Worm (Caenorhabditis elegans) whole organism, young adult: ENCODE measurements around the gene Y44A6C.1.

Experiments
- C17E4.6 ChIP-seq: fragments of 200-800 bp; sonication (Bioruptor generic); IDR thresholded peaks from 2 replicates; pipeline ENCODE4 v1.3.6; 2022; ENCODE audit warnings: missing genetic modification reagents, missing genetic modification characterization, missing compliant biosample characterization
- D2030.7 ChIP-seq: fragments of 200-800 bp; sonication (Bioruptor generic); IDR thresholded peaks from 2 replicates; pipeline ENCODE4 v1.3.6; 2022; ENCODE audit warnings: missing genetic modification reagents, missing genetic modification characterization, missing compliant biosample characterization
- F22D6.2 ChIP-seq: sonication (generic microtip); optimal IDR thresholded peaks from 2 replicates; lab custom pipeline; 2016; ENCODE audit warnings: mild to moderate bottlenecking, missing genetic modification characterization, missing compliant biosample characterization
- F37B4.10 ChIP-seq: fragments of 200-800 bp; sonication (Bioruptor generic); IDR thresholded peaks from 2 replicates; pipeline ENCODE4 v1.3.6; 2022; ENCODE audit warnings: missing genetic modification characterization, missing compliant biosample characterization
- F39B2.1 ChIP-seq: fragments of 200-800 bp; sonication (Bioruptor generic); IDR thresholded peaks from 2 replicates; pipeline ENCODE4 v1.3.6; 2022; ENCODE audit warnings: missing genetic modification reagents, missing genetic modification characterization, missing compliant biosample characterization
- F55B11.4 ChIP-seq: sonication (generic microtip); optimal IDR thresholded peaks from 2 replicates; lab custom pipeline; 2016; ENCODE audit warnings: missing compliant biosample characterization, missing genetic modification characterization, borderline replicate concordance; ENCODE audit not compliant: insufficient read depth
- F57C9.4 ChIP-seq: sonication (generic microtip); optimal IDR thresholded peaks from 2 replicates; lab custom pipeline; 2017; ENCODE audit warnings: mild to moderate bottlenecking, missing genetic modification characterization, missing compliant biosample characterization
- K12H6.12 ChIP-seq: fragments of 200-800 bp; sonication (Bioruptor generic); optimal IDR thresholded peaks from 2 replicates; lab custom pipeline; 2018; ENCODE audit warnings: mild to moderate bottlenecking, missing genetic modification characterization, missing compliant biosample characterization
- T07F8.4 ChIP-seq: sonication (generic microtip); optimal IDR thresholded peaks from 2 replicates; lab custom pipeline; 2016; ENCODE audit warnings: mild to moderate bottlenecking, missing genetic modification characterization, moderate library complexity, missing compliant biosample characterization
- Y53F4B.3 ChIP-seq: fragments of 200-800 bp; sonication (Bioruptor generic); IDR thresholded peaks from 2 replicates; pipeline ENCODE4 v1.3.6; 2022; ENCODE audit warnings: missing genetic modification reagents, missing genetic modification characterization, missing compliant biosample characterization
- Y53G8AR.9 ChIP-seq: fragments of 200-800 bp; sonication (Bioruptor generic); conservative IDR thresholded peaks from 2 replicates; pipeline ENCODE4 v1.3.6; 2022; ENCODE audit warnings: missing genetic modification reagents, missing genetic modification characterization, missing compliant biosample characterization
- ama-1 ChIP-seq, 3 experiments: fragments of 150-350 bp in 1 of 3; sonication (generic microtip) in 2 of 3; optimal IDR thresholded peaks; 2 replicates each; lab custom pipeline; 2014 to 2018; ENCODE audit warnings: missing biosample characterization in 2 of 3, missing genetic modification characterization in 2 of 3, missing genetic modification reagents in 2 of 3
- attf-3 ChIP-seq: fragments of 200-800 bp; sonication (Bioruptor generic); conservative IDR thresholded peaks from 2 replicates; pipeline ENCODE4 v1.3.6; 2022; ENCODE audit warnings: missing genetic modification reagents, missing genetic modification characterization, missing compliant biosample characterization
- bed-1 ChIP-seq: fragments of 200-800 bp; sonication (Bioruptor generic); IDR thresholded peaks from 2 replicates; pipeline ENCODE4 v1.3.6; 2022; ENCODE audit warnings: missing genetic modification reagents, missing genetic modification characterization, missing compliant biosample characterization
- cebp-1 ChIP-seq, 2 experiments: fragments of 200-800 bp in 1 of 2; sonication (Bioruptor generic) in 1 of 2; sonication (generic microtip) in 1 of 2; IDR thresholded peaks in 1 of 2; optimal IDR thresholded peaks in 1 of 2; 2 replicates each; pipeline versions ENCODE4 v1.3.6 to Lab custom; 2017 to 2022; ENCODE audit warnings: missing compliant biosample characterization in 2 of 2, missing genetic modification characterization in 2 of 2, mild to moderate bottlenecking in 1 of 2, missing genetic modification reagents in 1 of 2, moderate library complexity in 1 of 2
- ceh-40 ChIP-seq: fragments of 200-800 bp; sonication (Bioruptor generic); IDR thresholded peaks from 2 replicates; pipeline ENCODE4 v1.3.6; 2022; ENCODE audit warnings: missing genetic modification characterization, missing compliant biosample characterization
- efl-1 ChIP-seq: fragments of 150-350 bp; optimal IDR thresholded peaks from 2 replicates; lab custom pipeline; 2014; ENCODE audit warnings: missing biosample characterization, missing genetic modification reagents, missing genetic modification characterization
- egl-44 ChIP-seq: fragments of 200-800 bp; sonication (Bioruptor generic); IDR thresholded peaks from 2 replicates; pipeline ENCODE4 v1.3.6; 2022; ENCODE audit warnings: missing genetic modification reagents, missing genetic modification characterization, missing compliant biosample characterization
- egrh-3 ChIP-seq: fragments of 200-800 bp; sonication (Bioruptor generic); IDR thresholded peaks from 2 replicates; pipeline ENCODE4 v1.3.6; 2022; ENCODE audit warnings: missing genetic modification reagents, missing genetic modification characterization, missing compliant biosample characterization
- fkh-3 ChIP-seq: sonication (generic microtip); optimal IDR thresholded peaks from 2 replicates; lab custom pipeline; 2016; ENCODE audit warnings: mild to moderate bottlenecking, missing genetic modification characterization, missing compliant biosample characterization
- gei-17 ChIP-seq: fragments of 200-800 bp; sonication (Bioruptor generic); optimal IDR thresholded peaks from 2 replicates; lab custom pipeline; 2018; ENCODE audit warnings: mild to moderate bottlenecking, missing genetic modification characterization, missing compliant biosample characterization
- him-1 ChIP-seq: sonication (generic microtip); optimal IDR thresholded peaks from 2 replicates; lab custom pipeline; 2016; ENCODE audit warnings: missing genotype, missing genetic modification reagents, missing genetic modification characterization, missing compliant biosample characterization
- hmg-1.2 ChIP-seq: fragments of 200-800 bp; sonication (Bioruptor generic); IDR thresholded peaks from 2 replicates; pipeline ENCODE4 v1.3.6; 2022; ENCODE audit warnings: missing genetic modification reagents, missing genetic modification characterization, missing compliant biosample characterization
- hmg-20 ChIP-seq: fragments of 200-800 bp; sonication (Bioruptor generic); IDR thresholded peaks from 2 replicates; pipeline ENCODE4 v1.3.6; 2022; ENCODE audit warnings: missing genetic modification reagents, missing genetic modification characterization, missing compliant biosample characterization
- hsf-1 ChIP-seq: fragments of 200-800 bp; sonication (Bioruptor generic); IDR thresholded peaks from 2 replicates; pipeline ENCODE4 v1.3.6; 2022; ENCODE audit warnings: missing genetic modification reagents, missing genetic modification characterization, missing compliant biosample characterization
- let-526 ChIP-seq: fragments of 200-800 bp; sonication (Bioruptor generic); IDR thresholded peaks from 2 replicates; pipeline ENCODE4 v1.3.6; 2022; ENCODE audit warnings: missing genetic modification reagents, missing genetic modification characterization, missing compliant biosample characterization
- lin-35 ChIP-seq, 3 experiments: fragments of 150-350 bp in 2 of 3; sonication (generic microtip) in 1 of 3; optimal IDR thresholded peaks; 2 replicates each; lab custom pipeline; 2014 to 2018; ENCODE audit warnings: missing biosample characterization in 3 of 3, missing genetic modification characterization in 3 of 3, missing genetic modification reagents in 3 of 3
- lin-40 ChIP-seq: sonication (generic microtip); optimal IDR thresholded peaks from 2 replicates; lab custom pipeline; 2016; ENCODE audit warnings: missing genetic modification characterization, mild to moderate bottlenecking, missing compliant biosample characterization, missing genotype, missing genetic modification reagents
- lin-54 ChIP-seq: fragments of 200-800 bp; sonication (Bioruptor generic); optimal IDR thresholded peaks from 2 replicates; lab custom pipeline; 2018; ENCODE audit warnings: mild to moderate bottlenecking, missing genetic modification characterization, missing compliant biosample characterization
- madf-6 ChIP-seq: fragments of 200-800 bp; sonication (Bioruptor generic); IDR thresholded peaks from 2 replicates; pipeline ENCODE4 v1.3.6; 2022; ENCODE audit warnings: missing genetic modification reagents, missing genetic modification characterization, missing compliant biosample characterization
- repo-1 ChIP-seq: sonication (generic microtip); optimal IDR thresholded peaks from 2 replicates; lab custom pipeline; 2017; ENCODE audit warnings: mild to moderate bottlenecking, missing genetic modification characterization, missing compliant biosample characterization
- sdz-38 ChIP-seq: sonication (generic microtip); optimal IDR thresholded peaks from 2 replicates; lab custom pipeline; 2016; ENCODE audit warnings: missing genotype, missing genetic modification characterization, missing compliant biosample characterization
- somi-1 ChIP-seq: fragments of 200-800 bp; sonication (Bioruptor generic); optimal IDR thresholded peaks from 2 replicates; lab custom pipeline; 2018; ENCODE audit warnings: mild to moderate bottlenecking, missing genetic modification characterization, missing compliant biosample characterization
- unc-62 ChIP-seq: fragments of 150-350 bp; optimal IDR thresholded peaks from 2 replicates; lab custom pipeline; 2014; ENCODE audit warnings: missing biosample characterization, missing genetic modification reagents, missing genetic modification characterization
- zfh-2 ChIP-seq: fragments of 200-800 bp; sonication (Bioruptor generic); conservative IDR thresholded peaks from 2 replicates; pipeline ENCODE4 v1.3.6; 2022; ENCODE audit warnings: missing genetic modification reagents, missing genetic modification characterization, missing compliant biosample characterization
- ztf-18 ChIP-seq: sonication (generic microtip); optimal IDR thresholded peaks from 2 replicates; lab custom pipeline; 2016; ENCODE audit warnings: missing genotype, mild to moderate bottlenecking, missing genetic modification characterization, missing compliant biosample characterization

The Y44A6C.1 gene

ce11 chrV:20703998-20704572, 9.6 kb upstream of the Y44A6C.1 start, which contains the start of the genes F53F8.5 and F53F8.6:
Gene F53F8.5 (minus strand): TSS chrV:20704049.
Gene F53F8.6 (plus strand): TSS chrV:20704227.
- TF ChIP-seq ztf-18 (tag; lab: Kevin White, UChicago): no peak
- TF ChIP-seq F37B4.10 (GFP tag; lab: Robert Waterston, UW): no peak
- TF ChIP-seq him-1: no peak
- TF ChIP-seq D2030.7 (GFP tag; lab: Robert Waterston, UW): peak; percentile 52; the same call in 1 of the 2 replicates
- TF ChIP-seq efl-1 (GFP tag; lab: Kevin White, UChicago): peak; percentile 20
- TF ChIP-seq let-526 (GFP tag; lab: Robert Waterston, UW): no peak
- no peak for TF ChIP-seq cebp-1 (GFP tag; IDR thresholded peaks at IDR 0.05; lab: Robert Waterston, UW)
- TF ChIP-seq cebp-1 (tag; optimal IDR thresholded peaks at IDR 0.05; lab: Kevin White, UChicago): peak; percentile 11
- TF ChIP-seq F22D6.2: no peak
- peak; percentile 96 for TF ChIP-seq hmg-1.2 (GFP tag; lab: Robert Waterston, UW)
- no peak for TF ChIP-seq hmg-20
- TF ChIP-seq lin-35 (GFP tag; optimal IDR thresholded peaks at IDR 0.05; lab: Kevin White, UChicago): peak in 1 of 3 experiments; percentile 26
- no peak for TF ChIP-seq Y53G8AR.9
- no peak for TF ChIP-seq hsf-1 (GFP tag; lab: Robert Waterston, UW)
- TF ChIP-seq attf-3 (GFP tag; lab: Robert Waterston, UW): peak; percentile 97
- TF ChIP-seq F57C9.4: no peak
- no peak for TF ChIP-seq bed-1 (GFP tag; lab: Robert Waterston, UW)
- no peak for TF ChIP-seq F55B11.4 (tag; lab: Kevin White, UChicago)
- no peak for TF ChIP-seq egl-44 (GFP tag; lab: Robert Waterston, UW)
- no peak for TF ChIP-seq T07F8.4 (tag; lab: Kevin White, UChicago)
- TF ChIP-seq lin-40 (tag; lab: Kevin White, UChicago): peak; percentile 2
- no peak for TF ChIP-seq zfh-2 (GFP tag; lab: Robert Waterston, UW)
- TF ChIP-seq gei-17 (GFP tag; lab: Kevin White, UChicago): no peak
- no peak for TF ChIP-seq ama-1 (optimal IDR thresholded peaks at IDR 0.05; lab: Kevin White, UChicago)
- no peak for TF ChIP-seq ama-1 (GFP tag; optimal IDR thresholded peaks at IDR 0.05; lab: Kevin White, UChicago)
- TF ChIP-seq sdz-38 (tag; lab: Kevin White, UChicago): no peak
- TF ChIP-seq lin-54 (GFP tag; lab: Kevin White, UChicago): peak; percentile 49
- peak; percentile 46; the same call in 1 of the 2 replicates for TF ChIP-seq madf-6 (GFP tag; lab: Robert Waterston, UW)
- TF ChIP-seq C17E4.6: no peak
- no peak for TF ChIP-seq Y53F4B.3
- no peak for TF ChIP-seq K12H6.12 (tag; lab: Kevin White, UChicago)
- TF ChIP-seq ceh-40 (GFP tag; lab: Robert Waterston, UW): no peak
- no peak for TF ChIP-seq unc-62 (GFP tag; lab: Kevin White, UChicago)
- TF ChIP-seq somi-1 (GFP tag; lab: Kevin White, UChicago): no peak
- no peak for TF ChIP-seq repo-1 (tag; lab: Kevin White, UChicago)
- no peak for TF ChIP-seq fkh-3 (tag; lab: Kevin White, UChicago)

ce11 chrV:20705125-20705524, 8.6 kb upstream of the Y44A6C.1 start:
- 0 out of 2 replicates have a peak, but pooled peaks have one; percentile 12 for TF ChIP-seq F39B2.1
- peak; percentile 60; the same call in 1 of the 2 replicates for TF ChIP-seq egrh-3
- 0 out of 2 replicates have a peak, but pooled peaks have one; percentile 35 for TF ChIP-seq zfh-2 (GFP tag; lab: Robert Waterston, UW)
